Fruit fly (Drosophila melanogaster): ENCODE results near the gene CG11537.
A peak's percentile ranks its signal among the peaks of the same experiment; 100 is the strongest.

Gene CG11537

dm6 chr3L:3095590-3095989, 47.7 kb downstream of the CG11537 start (continued):
- peak; percentile 52; the same call in 1 of the 3 replicates for TF ChIP-seq Doc3 (GFP tag; IDR thresholded peaks at IDR 0.05; ENCODE audit: partially characterized antibody)
- peak; percentile 67 for TF ChIP-seq chm (GFP tag; IDR thresholded peaks at IDR 0.05)
- TF ChIP-seq lov (optimal IDR thresholded peaks at IDR 0.05), result no peak
- peak; percentile 28; the same call in 1 of the 3 replicates for TF ChIP-seq lov (GFP tag; IDR thresholded peaks at IDR 0.05)
- TF ChIP-seq Bgb (GFP tag; IDR thresholded peaks at IDR 0.05; ENCODE audit: partially characterized antibody), result peak; percentile 88
- TF ChIP-seq amos (GFP tag; IDR thresholded peaks at IDR 0.05; ENCODE audit: partially characterized antibody), result peak; percentile 78
- TF ChIP-seq CG14710 (tag; optimal IDR thresholded peaks at IDR 0.05), result no peak
- TF ChIP-seq bbx (GFP tag; IDR thresholded peaks at IDR 0.05; ENCODE audit: partially characterized antibody), result peak; percentile 84
- no peak for TF ChIP-seq NC2α (GFP tag; optimal IDR thresholded peaks at IDR 0.05)

dm6 chr3L:3090581-3091345, 52.5 kb downstream of the CG11537 start:
- TF ChIP-seq CG14860 (GFP tag; IDR thresholded peaks at IDR 0.05; ENCODE audit: partially characterized antibody) (no peak), Mad (GFP tag; optimal IDR thresholded peaks at IDR 0.05) (peak; percentile 41), shn (GFP tag; optimal IDR thresholded peaks at IDR 0.05) (peak; percentile 50), tx (GFP tag; optimal IDR thresholded peaks at IDR 0.05) (peak; percentile 21), Sry-δ (GFP tag; optimal IDR thresholded peaks at IDR 0.05) (peak; percentile 18), Scr (GFP tag; IDR thresholded peaks at IDR 0.05; ENCODE audit: partially characterized antibody) (peak; percentile 25; the same call in 1 of the 2 replicates), Opbp (GFP tag; IDR thresholded peaks at IDR 0.05; ENCODE audit: partially characterized antibody) (peak; percentile 67; the same call in 2 of the 3 replicates), nerfin-1 (tag; optimal IDR thresholded peaks at IDR 0.05) (peak; percentile 31), nmo (GFP tag; optimal IDR thresholded peaks at IDR 0.05) (peak; percentile 43), hb (GFP tag; IDR thresholded peaks at IDR 0.05; ENCODE audit: partially characterized antibody) (no peak), CG33557 (GFP tag; optimal IDR thresholded peaks at IDR 0.05) (peak; percentile 50), Blimp-1 (GFP tag; optimal IDR thresholded peaks at IDR 0.05) (peak; percentile 48), unc-4 (GFP tag; IDR thresholded peaks at IDR 0.05; ENCODE audit: partially characterized antibody) (0 out of 2 replicates have a peak, but pooled peaks have one; percentile 26), CG13624 (GFP tag; optimal IDR thresholded peaks at IDR 0.05) (peak; percentile 61), CG1603 (tag; optimal IDR thresholded peaks at IDR 0.05) (peak; percentile 42), Rfx (GFP tag; IDR thresholded peaks at IDR 0.05) (peak; percentile 52; the same call in 1 of the 2 replicates), Jarid2 (GFP tag; optimal IDR thresholded peaks at IDR 0.05) (peak; percentile 67), h (optimal IDR thresholded peaks at IDR 0.05) (no peak), Atf-2 (GFP tag; optimal IDR thresholded peaks at IDR 0.05) (no peak), disco-r (GFP tag; optimal IDR thresholded peaks at IDR 0.05) (no peak), cato (GFP tag; optimal IDR thresholded peaks at IDR 0.05; ENCODE audit: borderline replicate concordance) (no peak), CG17328 (GFP tag; IDR thresholded peaks at IDR 0.05) (peak; percentile 43; the same call in 1 of the 2 replicates), ato (GFP tag; IDR thresholded peaks at IDR 0.05; ENCODE audit: partially characterized antibody) (peak; percentile 55; the same call in 1 of the 2 replicates), CG30403 (GFP tag; optimal IDR thresholded peaks at IDR 0.05) (peak; percentile 29), ERR (GFP tag; optimal IDR thresholded peaks at IDR 0.05) (peak; percentile 30), Trl (optimal IDR thresholded peaks at IDR 0.05) (peak in 1 of 2 experiments; percentile 27), Trl (GFP tag; optimal IDR thresholded peaks at IDR 0.05) (peak; percentile 42), lilli (GFP tag; optimal IDR thresholded peaks at IDR 0.05) (peak; percentile 76), aop (GFP tag; IDR thresholded peaks at IDR 0.05) (no peak), CG9876 (GFP tag; optimal IDR thresholded peaks at IDR 0.05) (peak; percentile 9), HLH3B (GFP tag; IDR thresholded peaks at IDR 0.05) (peak; percentile 66; the same call in 1 of the 2 replicates), CG33213 (GFP tag; optimal IDR thresholded peaks at IDR 0.05) (peak; percentile 8), HLHmδ (GFP tag; optimal IDR thresholded peaks at IDR 0.05) (no peak), dan (GFP tag; IDR thresholded peaks at IDR 0.05) (no peak), Eip74EF (GFP tag; optimal IDR thresholded peaks at IDR 0.05) (peak in 1 of 2 experiments; percentile 20), lmd (GFP tag; IDR thresholded peaks at IDR 0.05) (0 out of 2 replicates have a peak, but pooled peaks have one; percentile 14), CG34422 (GFP tag; IDR thresholded peaks at IDR 0.05) (peak; percentile 68; the same call in 1 of the 3 replicates), tin (GFP tag; optimal IDR thresholded peaks at IDR 0.05) (peak; percentile 28)

Data from whole organism, embryonic.